Worm (Caenorhabditis elegans) whole organism, midembryonic: ENCODE measurements around the gene Y49F6A.5.

Source experiments
- T22C8.4 ChIP-seq: fragments of 200-800 bp; sonication (Bioruptor generic); IDR thresholded peaks from 2 replicates; pipeline ENCODE4 v1.3.6; 2022; ENCODE audit warnings: missing genetic modification characterization, missing compliant biosample characterization
- cog-1 ChIP-seq: sonication (generic microtip); optimal IDR thresholded peaks from 2 replicates; lab custom pipeline; 2016; ENCODE audit warnings: missing genetic modification characterization, missing compliant biosample characterization
- flt-1 ChIP-seq: fragments of 200-800 bp; sonication (Bioruptor generic); IDR thresholded peaks from 2 replicates; pipeline ENCODE4 v1.3.6; 2022; ENCODE audit warnings: missing genetic modification characterization, missing compliant biosample characterization
- klf-2 ChIP-seq: fragments of 200-800 bp; sonication (Bioruptor generic); conservative IDR thresholded peaks from 2 replicates; pipeline ENCODE4 v1.3.6; 2022; ENCODE audit warnings: missing genetic modification reagents, missing genetic modification characterization, missing compliant biosample characterization
- med-1 ChIP-seq: sonication (generic microtip); optimal IDR thresholded peaks from 2 replicates; lab custom pipeline; 2017; ENCODE audit warnings: missing genetic modification characterization, mild to moderate bottlenecking, missing compliant biosample characterization, antibody characterized with exemption, missing genetic modification reagents; ENCODE audit not compliant: insufficient read depth
- ref-1 ChIP-seq: fragments of 200-800 bp; sonication (Bioruptor generic); conservative IDR thresholded peaks from 2 replicates; pipeline ENCODE4 v1.3.6; 2022; ENCODE audit warnings: missing genetic modification reagents, missing genetic modification characterization, missing compliant biosample characterization
- tab-1 ChIP-seq: fragments of 200-800 bp; sonication (Bioruptor generic); IDR thresholded peaks from 2 replicates; pipeline ENCODE4 v1.3.6; 2022; ENCODE audit warnings: missing genetic modification characterization, missing compliant biosample characterization
- ztf-23 ChIP-seq: fragments of 200-800 bp; sonication (Bioruptor generic); IDR thresholded peaks from 2 replicates; pipeline ENCODE4 v1.3.6; 2022; ENCODE audit warnings: missing genetic modification reagents, missing genetic modification characterization, missing compliant biosample characterization
- ztf-29 ChIP-seq: fragments of 200-800 bp; sonication (Bioruptor generic); IDR thresholded peaks from 2 replicates; pipeline ENCODE4 v1.3.6; 2022; ENCODE audit warnings: missing genetic modification reagents, missing genetic modification characterization, missing compliant biosample characterization

Gene Y49F6A.5

ce11 chrII:3560592-3560991 is 49.1 kb downstream of the Y49F6A.5 start, which contains the start of gene W10G11.1:
TSS of gene W10G11.1 (minus strand) at chrII:3560692.
- TF ChIP-seq cog-1 (tag; lab: Kevin White, UChicago) (no peak), med-1 (GFP tag; lab: Kevin White, UChicago) (no peak), klf-2 (no peak), T22C8.4 (GFP tag; lab: Robert Waterston, UW) (no peak), ref-1 (GFP tag; lab: Robert Waterston, UW) (no peak), flt-1 (GFP tag; lab: Robert Waterston, UW) (no peak), ztf-23 (GFP tag; lab: Robert Waterston, UW) (no peak), ztf-29 (no peak), tab-1 (GFP tag; lab: Robert Waterston, UW) (no peak)
